Worm (Caenorhabditis elegans): ENCODE results near the gene K06A4.6.

ce11 chrV:9480566-9480965, at the start of gene K06A4.6:
- TF ChIP-seq mes-4 (tag; optimal IDR thresholded peaks at IDR 0.05) (no peak), hlh-12 (tag; optimal IDR thresholded peaks at IDR 0.05) (no peak), him-1 (tag; optimal IDR thresholded peaks at IDR 0.05) (no peak), tbx-9 (tag; optimal IDR thresholded peaks at IDR 0.05; ENCODE audit: borderline replicate concordance) (no peak), akir-1 (GFP tag; optimal IDR thresholded peaks at IDR 0.05) (no peak), ama-1 (optimal IDR thresholded peaks at IDR 0.05) (no peak), ama-1 (GFP tag; optimal IDR thresholded peaks at IDR 0.05) (no peak), egl-44 (GFP tag; IDR thresholded peaks at IDR 0.05) (no peak), F49E8.2 (tag; optimal IDR thresholded peaks at IDR 0.05; ENCODE audit: insufficient read depth) (no peak), sea-2 (GFP tag; IDR thresholded peaks at IDR 0.05) (no peak), ceh-100 (GFP tag; IDR thresholded peaks at IDR 0.05) (no peak), B0019.2 (GFP tag; conservative IDR thresholded peaks at IDR 0.05) (no peak), nfya-1 (tag; optimal IDR thresholded peaks at IDR 0.05; ENCODE audit: borderline replicate concordance, insufficient read depth) (no peak), cebp-2 (GFP tag; IDR thresholded peaks at IDR 0.05) (no peak), dpff-1 (tag; optimal IDR thresholded peaks at IDR 0.05) (no peak)

Measured in whole organism, young adult.